Worm (Caenorhabditis elegans) whole organism, young adult: ENCODE measurements around the gene gap-1.

ENCODE experiments used
- B0261.1 ChIP-seq: sonication (generic microtip); optimal IDR thresholded peaks from 2 replicates; lab custom pipeline; 2016; ENCODE audit warnings: mild to moderate bottlenecking, missing genetic modification characterization, moderate library complexity, missing compliant biosample characterization
- D2030.7 ChIP-seq: fragments of 200-800 bp; sonication (Bioruptor generic); IDR thresholded peaks from 2 replicates; pipeline ENCODE4 v1.3.6; 2022; ENCODE audit warnings: missing genetic modification reagents, missing genetic modification characterization, missing compliant biosample characterization
- F10E7.11 ChIP-seq: sonication (generic microtip); optimal IDR thresholded peaks from 2 replicates; lab custom pipeline; 2017; ENCODE audit warnings: mild to moderate bottlenecking, missing genetic modification characterization, moderate library complexity, missing compliant biosample characterization
- F22D6.2 ChIP-seq: sonication (generic microtip); optimal IDR thresholded peaks from 2 replicates; lab custom pipeline; 2016; ENCODE audit warnings: mild to moderate bottlenecking, missing genetic modification characterization, missing compliant biosample characterization
- F33H1.4 ChIP-seq: fragments of 200-800 bp; sonication (Bioruptor generic); IDR thresholded peaks from 2 replicates; pipeline ENCODE4 v1.3.6; 2022; ENCODE audit warnings: missing genetic modification reagents, missing genetic modification characterization, missing compliant biosample characterization
- F37B4.10 ChIP-seq: fragments of 200-800 bp; sonication (Bioruptor generic); IDR thresholded peaks from 2 replicates; pipeline ENCODE4 v1.3.6; 2022; ENCODE audit warnings: missing genetic modification characterization, missing compliant biosample characterization
- F52B5.7 ChIP-seq: sonication (generic microtip); optimal IDR thresholded peaks from 2 replicates; lab custom pipeline; 2016; ENCODE audit warnings: mild to moderate bottlenecking, missing genetic modification characterization, missing compliant biosample characterization
- F57A8.1 ChIP-seq: fragments of 200-800 bp; sonication (Bioruptor generic); optimal IDR thresholded peaks from 2 replicates; lab custom pipeline; 2018; ENCODE audit warnings: mild to moderate bottlenecking, missing genetic modification characterization, moderate library complexity, missing compliant biosample characterization
- F57C9.4 ChIP-seq: sonication (generic microtip); optimal IDR thresholded peaks from 2 replicates; lab custom pipeline; 2017; ENCODE audit warnings: mild to moderate bottlenecking, missing genetic modification characterization, missing compliant biosample characterization
- K11D2.4 ChIP-seq: fragments of 200-800 bp; sonication (Bioruptor generic); IDR thresholded peaks from 2 replicates; pipeline ENCODE4 v1.3.6; 2022; ENCODE audit warnings: missing genetic modification reagents, missing genetic modification characterization, missing compliant biosample characterization
- Y53G8AR.9 ChIP-seq: fragments of 200-800 bp; sonication (Bioruptor generic); conservative IDR thresholded peaks from 2 replicates; pipeline ENCODE4 v1.3.6; 2022; ENCODE audit warnings: missing genetic modification reagents, missing genetic modification characterization, missing compliant biosample characterization
- ZK185.1 ChIP-seq: sonication (generic microtip); optimal IDR thresholded peaks from 2 replicates; lab custom pipeline; 2016; ENCODE audit warnings: mild to moderate bottlenecking, missing genetic modification characterization, missing compliant biosample characterization; ENCODE audit not compliant: poor library complexity, severe bottlenecking
- ama-1 ChIP-seq, 3 experiments: fragments of 150-350 bp in 1 of 3; sonication (generic microtip) in 2 of 3; optimal IDR thresholded peaks; 2 replicates each; lab custom pipeline; 2014 to 2018; ENCODE audit warnings: missing biosample characterization in 2 of 3, missing genetic modification characterization in 2 of 3, missing genetic modification reagents in 2 of 3
- aptf-2 ChIP-seq: fragments of 200-800 bp; sonication (Bioruptor generic); conservative IDR thresholded peaks from 2 replicates; pipeline ENCODE4 v1.3.6; 2022; ENCODE audit warnings: missing genetic modification reagents, missing genetic modification characterization, missing compliant biosample characterization
- aptf-3 ChIP-seq: fragments of 200-800 bp; sonication (Bioruptor generic); IDR thresholded peaks from 2 replicates; pipeline ENCODE4 v1.3.6; 2022; ENCODE audit warnings: missing genetic modification characterization, missing compliant biosample characterization
- atf-7 ChIP-seq: sonication (generic microtip); optimal IDR thresholded peaks from 2 replicates; lab custom pipeline; 2017; ENCODE audit warnings: mild to moderate bottlenecking, missing genetic modification characterization, missing compliant biosample characterization
- attf-6 ChIP-seq: fragments of 200-800 bp; sonication (Bioruptor generic); IDR thresholded peaks from 2 replicates; pipeline ENCODE4 v1.3.6; 2022; ENCODE audit warnings: missing genetic modification reagents, missing genetic modification characterization, missing compliant biosample characterization
- cebp-2 ChIP-seq: fragments of 200-800 bp; sonication (Bioruptor generic); IDR thresholded peaks from 2 replicates; pipeline ENCODE4 v1.3.6; 2022; ENCODE audit warnings: missing genetic modification characterization, missing compliant biosample characterization
- ceh-79 ChIP-seq: sonication (generic microtip); optimal IDR thresholded peaks from 2 replicates; lab custom pipeline; 2017; ENCODE audit warnings: mild to moderate bottlenecking, missing genetic modification characterization, missing compliant biosample characterization
- ceh-91 ChIP-seq: fragments of 200-800 bp; sonication (Bioruptor generic); IDR thresholded peaks from 2 replicates; pipeline ENCODE4 v1.3.6; 2022; ENCODE audit warnings: missing genetic modification reagents, missing genetic modification characterization, missing compliant biosample characterization
- chd-7 ChIP-seq: sonication (generic microtip); optimal IDR thresholded peaks from 2 replicates; lab custom pipeline; 2016; ENCODE audit warnings: mild to moderate bottlenecking, missing genetic modification characterization, moderate library complexity, missing compliant biosample characterization
- die-1 ChIP-seq: sonication (generic microtip); optimal IDR thresholded peaks from 2 replicates; lab custom pipeline; 2016; ENCODE audit warnings: missing genotype, mild to moderate bottlenecking, missing genetic modification characterization, missing compliant biosample characterization
- dpl-1 ChIP-seq: fragments of 150-350 bp; optimal IDR thresholded peaks from 2 replicates; lab custom pipeline; 2014; ENCODE audit warnings: missing biosample characterization, missing genetic modification reagents, missing genetic modification characterization
- gei-17 ChIP-seq: fragments of 200-800 bp; sonication (Bioruptor generic); optimal IDR thresholded peaks from 2 replicates; lab custom pipeline; 2018; ENCODE audit warnings: mild to moderate bottlenecking, missing genetic modification characterization, missing compliant biosample characterization
- hlh-12 ChIP-seq: sonication (generic microtip); optimal IDR thresholded peaks from 2 replicates; lab custom pipeline; 2016; ENCODE audit warnings: missing genetic modification characterization, missing compliant biosample characterization
- hmg-1.2 ChIP-seq: fragments of 200-800 bp; sonication (Bioruptor generic); IDR thresholded peaks from 2 replicates; pipeline ENCODE4 v1.3.6; 2022; ENCODE audit warnings: missing genetic modification reagents, missing genetic modification characterization, missing compliant biosample characterization
- hmg-20 ChIP-seq: fragments of 200-800 bp; sonication (Bioruptor generic); IDR thresholded peaks from 2 replicates; pipeline ENCODE4 v1.3.6; 2022; ENCODE audit warnings: missing genetic modification reagents, missing genetic modification characterization, missing compliant biosample characterization
- hsf-1 ChIP-seq: fragments of 200-800 bp; sonication (Bioruptor generic); IDR thresholded peaks from 2 replicates; pipeline ENCODE4 v1.3.6; 2022; ENCODE audit warnings: missing genetic modification reagents, missing genetic modification characterization, missing compliant biosample characterization
- lag-1 ChIP-seq: fragments of 200-800 bp; sonication (Bioruptor generic); IDR thresholded peaks from 2 replicates; pipeline ENCODE4 v1.3.6; 2022; ENCODE audit warnings: missing genetic modification reagents, missing genetic modification characterization, missing compliant biosample characterization
- let-607 ChIP-seq, 2 experiments: fragments of 200-800 bp in 1 of 2; sonication (Bioruptor generic) in 1 of 2; sonication (generic microtip) in 1 of 2; optimal IDR thresholded peaks; 2 replicates each; lab custom pipeline; 2016 to 2018; ENCODE audit warnings: mild to moderate bottlenecking in 2 of 2, missing compliant biosample characterization in 2 of 2, missing genetic modification characterization in 2 of 2, moderate library complexity in 2 of 2, missing genotype in 1 of 2
- lin-40 ChIP-seq: sonication (generic microtip); optimal IDR thresholded peaks from 2 replicates; lab custom pipeline; 2016; ENCODE audit warnings: missing genetic modification characterization, mild to moderate bottlenecking, missing compliant biosample characterization, missing genotype, missing genetic modification reagents
- lsl-1 ChIP-seq: fragments of 200-800 bp; sonication (Bioruptor generic); optimal IDR thresholded peaks from 2 replicates; lab custom pipeline; 2018; ENCODE audit warnings: mild to moderate bottlenecking, missing genetic modification characterization, moderate library complexity, missing compliant biosample characterization
- lsy-27 ChIP-seq: sonication (generic microtip); optimal IDR thresholded peaks from 2 replicates; lab custom pipeline; 2017; ENCODE audit warnings: missing genetic modification characterization, mild to moderate bottlenecking, missing compliant biosample characterization, antibody characterized with exemption, missing genotype, borderline replicate concordance; ENCODE audit not compliant: insufficient read depth
- madf-10 ChIP-seq: sonication (generic microtip); optimal IDR thresholded peaks from 2 replicates; lab custom pipeline; 2016; ENCODE audit warnings: mild to moderate bottlenecking, missing genetic modification characterization, missing compliant biosample characterization
- madf-3 ChIP-seq: fragments of 200-800 bp; sonication (Bioruptor generic); IDR thresholded peaks from 2 replicates; pipeline ENCODE4 v1.3.6; 2022; ENCODE audit warnings: missing genetic modification reagents, missing genetic modification characterization, missing compliant biosample characterization
- madf-8 ChIP-seq: fragments of 200-800 bp; sonication (Bioruptor generic); conservative IDR thresholded peaks from 2 replicates; pipeline ENCODE4 v1.3.6; 2022; ENCODE audit warnings: missing genetic modification reagents, missing genetic modification characterization, missing compliant biosample characterization
- nfya-1 ChIP-seq: sonication (generic microtip); optimal IDR thresholded peaks from 2 replicates; lab custom pipeline; 2017; ENCODE audit warnings: antibody characterized with exemption, missing compliant biosample characterization, missing genetic modification characterization, borderline replicate concordance; ENCODE audit not compliant: insufficient read depth
- repo-1 ChIP-seq: sonication (generic microtip); optimal IDR thresholded peaks from 2 replicates; lab custom pipeline; 2017; ENCODE audit warnings: mild to moderate bottlenecking, missing genetic modification characterization, missing compliant biosample characterization
- snpc-1.1 ChIP-seq: sonication (generic microtip); optimal IDR thresholded peaks from 2 replicates; lab custom pipeline; 2017; ENCODE audit warnings: missing genetic modification characterization, mild to moderate bottlenecking, missing compliant biosample characterization, antibody characterized with exemption, moderate library complexity, missing genotype, missing genetic modification reagents; ENCODE audit not compliant: insufficient read depth
- somi-1 ChIP-seq: fragments of 200-800 bp; sonication (Bioruptor generic); optimal IDR thresholded peaks from 2 replicates; lab custom pipeline; 2018; ENCODE audit warnings: mild to moderate bottlenecking, missing genetic modification characterization, missing compliant biosample characterization
- sptf-2 ChIP-seq: fragments of 200-800 bp; sonication (Bioruptor generic); optimal IDR thresholded peaks from 2 replicates; lab custom pipeline; 2018; ENCODE audit warnings: mild to moderate bottlenecking, missing genetic modification characterization, missing compliant biosample characterization
- tbp1 ChIP-seq: fragments of 200-800 bp; sonication (Bioruptor generic); optimal IDR thresholded peaks from 2 replicates; lab custom pipeline; 2018; ENCODE audit warnings: mild to moderate bottlenecking, missing genetic modification characterization, missing compliant biosample characterization
- tbx-9 ChIP-seq: sonication (generic microtip); optimal IDR thresholded peaks from 2 replicates; lab custom pipeline; 2016; ENCODE audit warnings: borderline replicate concordance, missing genetic modification characterization, inconsistent platforms, missing compliant biosample characterization
- xnd-1 ChIP-seq: sonication (generic microtip); optimal IDR thresholded peaks from 2 replicates; lab custom pipeline; 2016; ENCODE audit warnings: missing genotype, missing genetic modification reagents, missing genetic modification characterization, missing compliant biosample characterization
- zim-3 ChIP-seq: sonication (generic microtip); optimal IDR thresholded peaks from 2 replicates; lab custom pipeline; 2017; ENCODE audit warnings: mild to moderate bottlenecking, missing genetic modification characterization, moderate library complexity, missing compliant biosample characterization
- ztf-22 ChIP-seq: fragments of 200-800 bp; sonication (Bioruptor generic); optimal IDR thresholded peaks from 2 replicates; lab custom pipeline; 2018; ENCODE audit warnings: mild to moderate bottlenecking, missing genetic modification characterization, moderate library complexity, missing compliant biosample characterization
- ztf-28 ChIP-seq: fragments of 200-800 bp; sonication (Bioruptor generic); IDR thresholded peaks from 2 replicates; pipeline ENCODE4 v1.3.6; 2022; ENCODE audit warnings: missing genetic modification reagents, missing genetic modification characterization, missing compliant biosample characterization

Gene gap-1

ce11 chrX:2226875-2227355 lies 34.6 kb downstream of the gap-1 start (continued):
- TF ChIP-seq F57C9.4 (tag; lab: Kevin White, UChicago) (peak; percentile 21), D2030.7 (GFP tag; lab: Robert Waterston, UW) (peak; percentile 72), B0261.1 (tag; lab: Kevin White, UChicago) (peak; percentile 91), let-607 (tag; optimal IDR thresholded peaks at IDR 0.05; lab: Kevin White, UChicago) (peak; percentile 29 to 37), chd-7 (tag; lab: Kevin White, UChicago) (peak; percentile 52), hsf-1 (0 out of 2 replicates have a peak, but pooled peaks have one; percentile 47), ZK185.1 (tag; lab: Kevin White, UChicago) (peak; percentile 82), hmg-20 (no peak), somi-1 (GFP tag; lab: Kevin White, UChicago) (peak; percentile 13), lin-40 (peak; percentile 75), F22D6.2 (tag; lab: Kevin White, UChicago) (peak; percentile 18), die-1 (tag; lab: Kevin White, UChicago) (peak; percentile 93), madf-3 (GFP tag; lab: Robert Waterston, UW) (no peak), F57A8.1 (GFP tag; lab: Kevin White, UChicago) (peak; percentile 33), repo-1 (tag; lab: Kevin White, UChicago) (peak; percentile 68), ceh-91 (peak; percentile 36; the same call in 1 of the 2 replicates), hmg-1.2 (GFP tag; lab: Robert Waterston, UW) (peak; percentile 80), zim-3 (tag; lab: Kevin White, UChicago) (peak; percentile 40), sptf-2 (GFP tag; lab: Kevin White, UChicago) (peak; percentile 79), lsy-27 (tag; lab: Kevin White, UChicago) (no peak), F33H1.4 (GFP tag; lab: Robert Waterston, UW) (0 out of 2 replicates have a peak, but pooled peaks have one; percentile 14), ztf-22 (GFP tag; lab: Kevin White, UChicago) (peak; percentile 62), K11D2.4 (GFP tag; lab: Robert Waterston, UW) (peak; percentile 76), Y53G8AR.9 (0 out of 2 replicates have a peak, but pooled peaks have one; percentile 31), F10E7.11 (tag; lab: Kevin White, UChicago) (peak; percentile 46), dpl-1 (no peak), madf-8 (no peak), gei-17 (peak; percentile 54), lsl-1 (peak; percentile 14), ztf-28 (GFP tag; lab: Robert Waterston, UW) (peak; percentile 54; the same call in 1 of the 2 replicates), atf-7 (tag; lab: Kevin White, UChicago) (peak; percentile 53), lag-1 (GFP tag; lab: Robert Waterston, UW) (no peak), tbp1 (GFP tag; lab: Kevin White, UChicago) (peak; percentile 92), snpc-1.1 (tag; lab: Kevin White, UChicago) (peak; percentile 36), attf-6 (no peak), madf-10 (tag; lab: Kevin White, UChicago) (peak; percentile 75), ceh-79 (tag; lab: Kevin White, UChicago) (no peak), F52B5.7 (peak; percentile 87), F37B4.10 (GFP tag; lab: Robert Waterston, UW) (no peak), aptf-2 (GFP tag; lab: Robert Waterston, UW) (peak; percentile 57; the same call in 1 of the 2 replicates), tbx-9 (tag; lab: Kevin White, UChicago) (no peak), hlh-12 (tag; lab: Kevin White, UChicago) (no peak), aptf-3 (GFP tag; lab: Robert Waterston, UW) (peak; percentile 58; the same call in 1 of the 2 replicates), nfya-1 (no peak), cebp-2 (GFP tag; lab: Robert Waterston, UW) (0 out of 2 replicates have a peak, but pooled peaks have one; percentile 37), ama-1 (optimal IDR thresholded peaks at IDR 0.05; lab: Kevin White, UChicago) (no peak), ama-1 (GFP tag; optimal IDR thresholded peaks at IDR 0.05; lab: Kevin White, UChicago) (peak; percentile 13 to 91), xnd-1 (tag; lab: Kevin White, UChicago) (no peak)
